Worm (Caenorhabditis elegans): ENCODE data around the gene Y57A10A.2.
A peak's percentile ranks its signal among the peaks of the same experiment; 100 is the strongest.

The Y57A10A.2 gene

ce11 chrII:12107840-12108239, 39.6 kb upstream of the Y57A10A.2 start, which contains the start of gene Y17G7B.18 (continued):
- TF ChIP-seq egl-13 (tag; optimal IDR thresholded peaks at IDR 0.05) (peak; percentile 66), ceh-82 (tag; optimal IDR thresholded peaks at IDR 0.05) (peak; percentile 65 to 90 (median 68)), fkh-10 (GFP tag; optimal IDR thresholded peaks at IDR 0.05) (peak; percentile 50), pag-3 (tag; optimal IDR thresholded peaks at IDR 0.05; ENCODE audit: borderline replicate concordance, insufficient read depth) (no peak), ama-1 (optimal IDR thresholded peaks at IDR 0.05) (no peak), Y116A8C.19 (tag; optimal IDR thresholded peaks at IDR 0.05; ENCODE audit: borderline replicate concordance) (no peak), tbx-2 (tag; optimal IDR thresholded peaks at IDR 0.05) (peak; percentile 64), tlp-1 (tag; optimal IDR thresholded peaks at IDR 0.05) (no peak), egl-27 (tag; optimal IDR thresholded peaks at IDR 0.05) (no peak), alr-1 (tag; optimal IDR thresholded peaks at IDR 0.05; ENCODE audit: borderline replicate concordance) (no peak)

- TF ChIP-seq ets-5 (GFP tag; IDR thresholded peaks at IDR 0.05) (no peak), mab-9 (GFP tag; IDR thresholded peaks at IDR 0.05) (no peak), nhr-77 (tag; optimal IDR thresholded peaks at IDR 0.05) (no peak), unc-62 (GFP tag; optimal IDR thresholded peaks at IDR 0.05) (no peak), efl-1 (optimal IDR thresholded peaks at IDR 0.05) (no peak), efl-1 (GFP tag; optimal IDR thresholded peaks at IDR 0.05 in 1 of 2) (no peak), zip-4 (GFP tag; optimal IDR thresholded peaks at IDR 0.05) (no peak), unc-98 (GFP tag; IDR thresholded peaks at IDR 0.05) (no peak), C04F5.9 (tag; optimal IDR thresholded peaks at IDR 0.05) (no peak), ceh-90 (tag; optimal IDR thresholded peaks at IDR 0.05) (no peak), elt-3 (tag; optimal IDR thresholded peaks at IDR 0.05) (no peak), nhr-76 (tag; optimal IDR thresholded peaks at IDR 0.05) (no peak), F16B12.6 (tag; optimal IDR thresholded peaks at IDR 0.05) (no peak), mdl-1 (tag; optimal IDR thresholded peaks at IDR 0.05) (no peak), fkh-8 (tag; optimal IDR thresholded peaks at IDR 0.05) (no peak)
Observed at ce11 chrII:12108843-12109242, 38.6 kb upstream of the Y57A10A.2 start.

- TF ChIP-seq ama-1 (optimal IDR thresholded peaks at IDR 0.05) = no peak
- TF ChIP-seq egl-27 (tag; optimal IDR thresholded peaks at IDR 0.05) = no peak
- TF ChIP-seq irx-1 (tag; optimal IDR thresholded peaks at IDR 0.05) = no peak
- no peak for TF ChIP-seq efl-1 (optimal IDR thresholded peaks at IDR 0.05)
- TF ChIP-seq efl-1 (GFP tag; optimal IDR thresholded peaks at IDR 0.05 in 1 of 2) = no peak
- TF ChIP-seq sup-37 (GFP tag; optimal IDR thresholded peaks at IDR 0.05) = no peak
- no peak for TF ChIP-seq ztf-11 (tag; optimal IDR thresholded peaks at IDR 0.05)
- TF ChIP-seq nhr-20 (tag; optimal IDR thresholded peaks at IDR 0.05) = no peak
- no peak for TF ChIP-seq nhr-90 (tag; optimal IDR thresholded peaks at IDR 0.05; ENCODE audit: poor library complexity)
- no peak for TF ChIP-seq unc-86 (tag; optimal IDR thresholded peaks at IDR 0.05)
- no peak for TF ChIP-seq Y116A8C.19 (tag; optimal IDR thresholded peaks at IDR 0.05; ENCODE audit: borderline replicate concordance)
- no peak for TF ChIP-seq tbx-2 (tag; optimal IDR thresholded peaks at IDR 0.05)
- no peak for TF ChIP-seq lsy-2 (tag; optimal IDR thresholded peaks at IDR 0.05)
Observed at ce11 chrII:12110997-12111396, 36.4 kb upstream of the Y57A10A.2 start.

ce11 chrII:12122694-12123093, 24.7 kb upstream of the Y57A10A.2 start:
- TF ChIP-seq nhr-19 (GFP tag; conservative IDR thresholded peaks at IDR 0.05) = peak; percentile 20
- peak; percentile 19; the same call in 1 of the 2 replicates for TF ChIP-seq grh-1 (GFP tag; IDR thresholded peaks at IDR 0.05)

- no peak for TF ChIP-seq Y116A8C.19 (tag; optimal IDR thresholded peaks at IDR 0.05; ENCODE audit: borderline replicate concordance)
- no peak for TF ChIP-seq ama-1 (optimal IDR thresholded peaks at IDR 0.05)
- no peak for TF ChIP-seq fkh-10 (GFP tag; optimal IDR thresholded peaks at IDR 0.05)
- no peak for TF ChIP-seq ces-1 (GFP tag; optimal IDR thresholded peaks at IDR 0.05)
- TF ChIP-seq lin-35 (GFP tag; optimal IDR thresholded peaks at IDR 0.05) = no peak
- TF ChIP-seq mef-2 (tag; optimal IDR thresholded peaks at IDR 0.05) = no peak
- TF ChIP-seq fos-1 (tag; optimal IDR thresholded peaks at IDR 0.05) = no peak
- TF ChIP-seq nhr-11 (tag; optimal IDR thresholded peaks at IDR 0.05) = no peak
- no peak for TF ChIP-seq lin-39 (tag; optimal IDR thresholded peaks at IDR 0.05)
- no peak for TF ChIP-seq egl-27 (tag; optimal IDR thresholded peaks at IDR 0.05)
- TF ChIP-seq ceh-8 (GFP tag; optimal IDR thresholded peaks at IDR 0.05) = no peak
- TF ChIP-seq sptf-1 (tag; optimal IDR thresholded peaks at IDR 0.05) = no peak
- TF ChIP-seq sox-4 (tag; optimal IDR thresholded peaks at IDR 0.05) = no peak
- no peak for TF ChIP-seq pax-3 (tag; optimal IDR thresholded peaks at IDR 0.05)
- TF ChIP-seq efl-3 (GFP tag; optimal IDR thresholded peaks at IDR 0.05) = no peak
Observed at ce11 chrII:12130393-12130792, 17.0 kb upstream of the Y57A10A.2 start.
